Worm (Caenorhabditis elegans) whole organism, L1 larva: ENCODE results near the gene C31H2.4.

Source experiments
- aly-2 ChIP-seq: fragments of 150-350 bp; optimal IDR thresholded peaks from 2 replicates; lab custom pipeline; 2014; ENCODE audit warnings: missing biosample characterization, missing genetic modification characterization
- ama-1 ChIP-seq: fragments of 150-350 bp; optimal IDR thresholded peaks from 2 replicates; lab custom pipeline; 2014
- dpl-1 ChIP-seq, 3 experiments: fragments of 150-350 bp in 2 of 3; sonication (generic microtip) in 1 of 3; optimal IDR thresholded peaks; 2 replicates each; lab custom pipeline; 2014 to 2017; ENCODE audit warnings: missing biosample characterization in 3 of 3, missing genetic modification characterization in 3 of 3, missing genetic modification reagents in 3 of 3
- efl-1 ChIP-seq, 4 experiments: fragments of 150-350 bp; optimal IDR thresholded peaks in 3 of 4; peaks in 1 of 4; 1 replicate in 1 of 4; 2 replicates in 3 of 4; lab custom pipeline; 2014; ENCODE audit warnings: missing biosample characterization in 2 of 4, missing genetic modification characterization in 2 of 4, missing genetic modification reagents in 2 of 4
- egl-13 ChIP-seq: sonication (generic microtip); optimal IDR thresholded peaks from 2 replicates; lab custom pipeline; 2016; ENCODE audit warnings: missing genotype, missing genetic modification reagents, missing genetic modification characterization, missing compliant biosample characterization
- elt-2 ChIP-seq: sonication (generic microtip); optimal IDR thresholded peaks from 2 replicates; lab custom pipeline; 2016; ENCODE audit warnings: missing genetic modification characterization, mild to moderate bottlenecking, inconsistent platforms, missing compliant biosample characterization, missing genetic modification reagents
- lin-13 ChIP-seq: fragments of 150-350 bp; optimal IDR thresholded peaks from 2 replicates; lab custom pipeline; 2014; ENCODE audit warnings: missing biosample characterization, missing genetic modification reagents, missing genetic modification characterization
- lin-39 ChIP-seq: fragments of 150-350 bp; optimal IDR thresholded peaks from 2 replicates; lab custom pipeline; 2014; ENCODE audit warnings: missing biosample characterization, missing genetic modification reagents, missing genetic modification characterization
- nhr-11 ChIP-seq: fragments of 150-350 bp; optimal IDR thresholded peaks from 2 replicates; lab custom pipeline; 2014; ENCODE audit warnings: missing biosample characterization, missing genetic modification characterization
- nhr-90 ChIP-seq: sonication (generic microtip); optimal IDR thresholded peaks from 2 replicates; lab custom pipeline; 2016; ENCODE audit warnings: mild to moderate bottlenecking, missing genetic modification characterization, missing compliant biosample characterization; ENCODE audit not compliant: poor library complexity
- pqm-1 ChIP-seq: sonication (generic microtip); optimal IDR thresholded peaks from 3 replicates; lab custom pipeline; 2017; ENCODE audit warnings: missing biosample characterization, missing genetic modification characterization
- sox-4 ChIP-seq: sonication (generic microtip); optimal IDR thresholded peaks from 2 replicates; lab custom pipeline; 2016; ENCODE audit warnings: missing genetic modification characterization, missing compliant biosample characterization
- unc-62 ChIP-seq: fragments of 150-350 bp; optimal IDR thresholded peaks from 2 replicates; lab custom pipeline; 2014; ENCODE audit warnings: missing biosample characterization, missing genetic modification reagents, missing genetic modification characterization

DNA sequence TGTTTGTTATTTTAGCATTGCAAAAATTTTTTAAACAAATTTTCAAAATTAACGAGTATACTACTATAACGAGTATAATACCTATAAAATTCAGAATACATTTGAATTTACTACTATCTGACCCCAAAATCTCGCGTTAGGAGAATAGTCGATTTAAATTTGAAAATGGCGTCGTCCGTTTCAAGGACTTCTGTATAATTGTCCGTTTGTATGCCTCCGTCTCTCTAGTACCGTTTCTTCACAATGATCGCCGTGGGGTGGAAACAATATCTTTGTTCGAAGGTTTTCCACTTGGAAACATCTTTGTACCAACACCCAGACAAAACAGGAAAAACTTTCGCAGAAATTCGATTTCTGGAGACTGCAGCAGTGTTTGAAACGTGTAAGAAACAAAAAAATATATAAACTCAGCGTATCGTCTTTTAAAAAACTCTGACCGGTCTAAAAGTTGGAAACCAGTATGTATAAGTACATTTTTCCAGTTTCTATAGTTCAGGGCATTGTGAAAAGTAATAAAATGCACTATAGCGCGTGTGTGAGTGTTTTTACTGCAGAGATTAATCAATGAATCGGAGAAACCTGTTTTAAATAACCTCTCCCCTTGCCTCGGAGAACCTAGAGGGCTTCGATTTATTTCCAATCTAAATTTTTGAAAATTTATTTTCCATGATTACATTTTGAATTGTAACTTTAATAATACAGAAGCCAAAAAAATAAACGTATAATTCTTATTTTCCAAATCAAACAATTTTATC lies 21.6 kb downstream of the C31H2.4 start:
- TF ChIP-seq unc-62 (GFP tag; lab: Kevin White, UChicago) (no peak), elt-2 (no peak), dpl-1 (GFP tag; optimal IDR thresholded peaks at IDR 0.05; lab: Kevin White, UChicago) (no peak), nhr-11 (tag; lab: Kevin White, UChicago) (no peak), sox-4 (tag; lab: Kevin White, UChicago) (no peak), lin-39 (tag; lab: Kevin White, UChicago) (no peak), lin-13 (GFP tag; lab: Kevin White, UChicago) (no peak), nhr-90 (tag; lab: Kevin White, UChicago) (no peak), efl-1 (optimal IDR thresholded peaks at IDR 0.05; lab: Kevin White, UChicago) (no peak), efl-1 (GFP tag; optimal IDR thresholded peaks at IDR 0.05 in 1 of 2; lab: Kevin White, UChicago) (no peak), aly-2 (tag; lab: Kevin White, UChicago) (no peak), pqm-1 (no peak), egl-13 (tag; lab: Kevin White, UChicago) (no peak), ama-1 (lab: Kevin White, UChicago) (no peak)
